Fruit fly (Drosophila melanogaster): ENCODE results near the gene mtSSB.

- TF ChIP-seq trem (tag; optimal IDR thresholded peaks at IDR 0.05) = no peak
- no peak for TF ChIP-seq CG11456 (GFP tag; IDR thresholded peaks at IDR 0.05)
- no peak for TF ChIP-seq CG6854 (GFP tag; optimal IDR thresholded peaks at IDR 0.05)
- no peak for TF ChIP-seq CG4328 (GFP tag; optimal IDR thresholded peaks at IDR 0.05)
- TF ChIP-seq B-H2 (GFP tag; optimal IDR thresholded peaks at IDR 0.05) = no peak
- TF ChIP-seq CG13296 (GFP tag; optimal IDR thresholded peaks at IDR 0.05) = no peak
- TF ChIP-seq klu (GFP tag; IDR thresholded peaks at IDR 0.05) = no peak
- TF ChIP-seq CrebB (tag; optimal IDR thresholded peaks at IDR 0.05) = no peak
- TF ChIP-seq CG11247 (GFP tag; IDR thresholded peaks at IDR 0.05) = no peak
These were observed 4.5 kb downstream of the mtSSB start for dm6 chr3R:16200497-16201019.

Measured in whole organism, embryonic.